Worm (Caenorhabditis elegans): ENCODE results near the gene Y69E1A.3.

DNA sequence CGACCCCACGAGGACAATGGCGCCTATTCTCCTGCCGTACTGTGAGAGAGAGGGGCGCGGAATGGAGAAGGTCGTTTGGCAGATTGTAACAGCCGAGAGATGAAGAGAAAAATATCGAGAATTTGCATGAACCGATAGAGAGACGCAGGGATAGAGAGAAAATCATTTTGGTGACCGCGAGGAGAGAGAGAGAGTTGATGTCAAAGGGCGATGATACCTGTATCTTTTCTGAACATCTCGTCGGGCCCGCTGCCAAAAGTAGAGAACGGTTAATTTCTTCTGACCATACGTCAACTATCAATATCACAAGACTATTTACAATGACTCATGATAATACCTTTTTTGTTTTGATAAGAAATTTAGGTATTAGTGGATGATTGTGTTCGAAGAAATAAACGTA is 23.9 kb downstream of the Y69E1A.3 start:
- no peak for TF ChIP-seq zag-1 (tag; optimal IDR thresholded peaks at IDR 0.05)
- TF ChIP-seq hlh-4 (tag; optimal IDR thresholded peaks at IDR 0.05): no peak
- no peak for TF ChIP-seq fkh-10 (GFP tag; optimal IDR thresholded peaks at IDR 0.05)
- TF ChIP-seq elt-2 (tag; optimal IDR thresholded peaks at IDR 0.05): no peak
- TF ChIP-seq mep-1 (tag; optimal IDR thresholded peaks at IDR 0.05): peak; percentile 48
- no peak for TF ChIP-seq pqm-1 (tag; optimal IDR thresholded peaks at IDR 0.05)
- no peak for TF ChIP-seq egl-27 (tag; optimal IDR thresholded peaks at IDR 0.05)
- TF ChIP-seq nhr-77 (tag; optimal IDR thresholded peaks at IDR 0.05): no peak
- no peak for TF ChIP-seq nhr-237 (tag; optimal IDR thresholded peaks at IDR 0.05)
- TF ChIP-seq jun-1 (tag; optimal IDR thresholded peaks at IDR 0.05): no peak
